Worm (Caenorhabditis elegans): ENCODE measurements around the gene Y116F11B.7.

The Y116F11B.7 gene

ce11 chrV:19897557-19897956 is 49.4 kb downstream of the Y116F11B.7 start (continued):
- TF ChIP-seq lin-39 (tag; optimal IDR thresholded peaks at IDR 0.05), result no peak
- no peak for TF ChIP-seq nhr-102 (tag; optimal IDR thresholded peaks at IDR 0.05)
- TF ChIP-seq hlh-30 (tag; optimal IDR thresholded peaks at IDR 0.05; ENCODE audit: insufficient read depth), result peak; percentile 74
- TF ChIP-seq mdl-1 (tag; optimal IDR thresholded peaks at IDR 0.05), result peak in 1 of 2 experiments; percentile 53
- TF ChIP-seq T26A8.4 (GFP tag; IDR thresholded peaks at IDR 0.05), result no peak
- TF ChIP-seq ZK546.5 (tag; optimal IDR thresholded peaks at IDR 0.05), result no peak
- no peak for TF ChIP-seq madf-5 (GFP tag; IDR thresholded peaks at IDR 0.05)
- no peak for TF ChIP-seq jun-1 (tag; optimal IDR thresholded peaks at IDR 0.05)
- no peak for TF ChIP-seq mxl-3 (GFP tag; optimal IDR thresholded peaks at IDR 0.05)
- no peak for TF ChIP-seq fos-1 (tag; optimal IDR thresholded peaks at IDR 0.05)
- TF ChIP-seq zag-1 (tag; optimal IDR thresholded peaks at IDR 0.05), result no peak
- TF ChIP-seq zfp-3 (GFP tag; conservative IDR thresholded peaks at IDR 0.05), result no peak
- TF ChIP-seq nhr-48 (tag; optimal IDR thresholded peaks at IDR 0.05), result no peak
- TF ChIP-seq mep-1 (tag; optimal IDR thresholded peaks at IDR 0.05), result peak; percentile 64
- TF ChIP-seq zip-11 (GFP tag; IDR thresholded peaks at IDR 0.05), result no peak
- TF ChIP-seq nhr-77 (tag; optimal IDR thresholded peaks at IDR 0.05), result no peak
- TF ChIP-seq R02D3.7 (tag; optimal IDR thresholded peaks at IDR 0.05), result no peak
- no peak for TF ChIP-seq zip-2 (tag; optimal IDR thresholded peaks at IDR 0.05)
- no peak for TF ChIP-seq cey-2 (tag; optimal IDR thresholded peaks at IDR 0.05; ENCODE audit: borderline replicate concordance, insufficient read depth)
- TF ChIP-seq ztf-7 (tag; optimal IDR thresholded peaks at IDR 0.05), result no peak
- no peak for TF ChIP-seq nhr-111 (GFP tag; optimal IDR thresholded peaks at IDR 0.05)
- no peak for TF ChIP-seq nhr-237 (tag; optimal IDR thresholded peaks at IDR 0.05)
- TF ChIP-seq set-16 (GFP tag; IDR thresholded peaks at IDR 0.05), result no peak
- no peak for TF ChIP-seq attf-4 (tag; optimal IDR thresholded peaks at IDR 0.05)
- peak; percentile 30 for TF ChIP-seq nhr-28 (tag; optimal IDR thresholded peaks at IDR 0.05)
- TF ChIP-seq aly-2 (tag; optimal IDR thresholded peaks at IDR 0.05), result no peak
- no peak for TF ChIP-seq daf-12 (tag; optimal IDR thresholded peaks at IDR 0.05)
- no peak for TF ChIP-seq ces-1 (GFP tag; optimal IDR thresholded peaks at IDR 0.05)
- TF ChIP-seq egl-43 (GFP tag; IDR thresholded peaks at IDR 0.05), result no peak
- 0 out of 2 replicates have a peak, but pooled peaks have one; percentile 11 for TF ChIP-seq mdt-29 (GFP tag; IDR thresholded peaks at IDR 0.05)
- TF ChIP-seq mes-2 (tag; optimal IDR thresholded peaks at IDR 0.05; ENCODE audit: poor library complexity, severe bottlenecking), result peak; percentile 44
- no peak for TF ChIP-seq Y105C5A.15 (GFP tag; IDR thresholded peaks at IDR 0.05)
- TF ChIP-seq F37D6.2 (tag; optimal IDR thresholded peaks at IDR 0.05), result peak; percentile 12
- no peak for TF ChIP-seq ceh-32 (tag; optimal IDR thresholded peaks at IDR 0.05; ENCODE audit: poor library complexity)
- TF ChIP-seq duxl-1 (tag; optimal IDR thresholded peaks at IDR 0.05; ENCODE audit: poor library complexity), result no peak
- peak in 1 of 2 experiments; percentile 77 for TF ChIP-seq lsy-2 (tag; optimal IDR thresholded peaks at IDR 0.05)
- TF ChIP-seq madf-9 (GFP tag; conservative IDR thresholded peaks at IDR 0.05), result no peak
- no peak for TF ChIP-seq dmd-8 (GFP tag; IDR thresholded peaks at IDR 0.05)
- TF ChIP-seq lim-7 (GFP tag; IDR thresholded peaks at IDR 0.05), result no peak
- TF ChIP-seq F49E8.2 (tag; optimal IDR thresholded peaks at IDR 0.05; ENCODE audit: borderline replicate concordance), result no peak
- TF ChIP-seq lin-29 (GFP tag; IDR thresholded peaks at IDR 0.05), result no peak
- TF ChIP-seq ceh-82 (tag; optimal IDR thresholded peaks at IDR 0.05), result no peak
- TF ChIP-seq unc-130 (GFP tag; optimal IDR thresholded peaks at IDR 0.05), result no peak
- TF ChIP-seq ZK337.2 (GFP tag; IDR thresholded peaks at IDR 0.05), result no peak
- no peak for TF ChIP-seq spr-3 (GFP tag; optimal IDR thresholded peaks at IDR 0.05)
- no peak for TF ChIP-seq skn-1 (tag; optimal IDR thresholded peaks at IDR 0.05)
- no peak for TF ChIP-seq nhr-42 (GFP tag; IDR thresholded peaks at IDR 0.05)
- no peak for TF ChIP-seq sdz-12 (GFP tag; optimal IDR thresholded peaks at IDR 0.05)
- TF ChIP-seq zfp-2 (tag; optimal IDR thresholded peaks at IDR 0.05), result no peak
- peak; percentile 58 for TF ChIP-seq hmg-1.1 (GFP tag; IDR thresholded peaks at IDR 0.05)
- TF ChIP-seq ztf-11 (tag; optimal IDR thresholded peaks at IDR 0.05), result no peak
- no peak for TF ChIP-seq daf-16 (GFP tag; optimal IDR thresholded peaks at IDR 0.05)
- no peak for TF ChIP-seq daf-16 (tag; optimal IDR thresholded peaks at IDR 0.05)

Measured in whole organism, L4 larva.